Fruit fly (Drosophila melanogaster) whole organism, embryonic: Measurements from ENCODE around the gene CG7362.

ENCODE experiments used
- CG3726 ChIP-seq: fragments of 200-800 bp; sonication (Bioruptor generic); IDR thresholded peaks from 3 replicates; pipeline ENCODE4, ENCODE4 v1.3.6; 2022; ENCODE audit warnings: missing biosample characterization, missing genetic modification characterization
- CG7963 ChIP-seq: fragments of 200-800 bp; sonication (Bioruptor generic); IDR thresholded peaks from 3 replicates; pipeline ENCODE4 v1.3.6; 2022; ENCODE audit warnings: missing biosample characterization, missing genetic modification characterization; ENCODE audit not compliant: partially characterized antibody
- Dfd ChIP-seq, 2 experiments: fragments of >200 bp; optimal IDR thresholded peaks; 2 replicates each; lab custom pipeline; 2017; ENCODE audit warnings: missing biosample characterization in 2 of 2, missing genetic modification characterization in 2 of 2
- Sin3A ChIP-seq: fragments of >200 bp; optimal IDR thresholded peaks from 2 replicates; lab custom pipeline; 2018
- ind ChIP-seq: fragments of 200-800 bp; sonication (Bioruptor generic); optimal IDR thresholded peaks from 3 replicates; lab custom pipeline; 2016; ENCODE audit warnings: missing biosample characterization, missing genetic modification characterization
- knrl ChIP-seq: fragments of 200-800 bp; sonication (Bioruptor generic); IDR thresholded peaks from 3 replicates; pipeline ENCODE4 v1.3.6; 2022; ENCODE audit warnings: missing biosample characterization, missing genetic modification characterization; ENCODE audit not compliant: partially characterized antibody
- oc ChIP-seq: fragments of 200-800 bp; sonication (Bioruptor generic); optimal IDR thresholded peaks from 2 replicates; lab custom pipeline; 2018; ENCODE audit warnings: missing biosample characterization, mild to moderate bottlenecking, missing genetic modification characterization, moderate library complexity

DNA sequence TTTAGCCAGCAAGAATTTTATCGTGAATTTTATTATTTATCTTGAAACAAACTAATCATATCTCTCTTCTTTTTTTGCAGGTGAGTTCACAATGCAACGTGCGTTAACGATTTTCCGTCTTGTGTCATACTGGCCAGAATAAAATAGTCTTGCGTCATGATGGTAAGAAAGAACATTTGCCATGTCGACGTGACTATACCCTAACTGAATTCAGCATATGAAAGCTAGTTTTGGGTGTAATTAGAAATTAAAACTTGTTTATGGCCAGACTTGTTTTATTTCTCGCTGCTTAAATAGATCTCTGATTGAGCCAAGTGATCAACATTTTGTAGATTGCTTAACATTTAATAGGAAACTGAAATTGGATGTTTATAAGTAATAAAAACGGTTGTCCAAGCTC lies 9.9 kb upstream of the CG7362 start:
- TF ChIP-seq Dfd (GFP tag; optimal IDR thresholded peaks at IDR 0.05; lab: Kevin White, UChicago) (no peak), Sin3A (lab: Kevin White, UChicago) (no peak), CG3726 (GFP tag; lab: Robert Waterston, UW) (no peak), knrl (no peak), oc (tag; lab: Kevin White, UChicago) (no peak), CG7963 (GFP tag; lab: Robert Waterston, UW) (no peak), ind (no peak)
